Fruit fly (Drosophila melanogaster) whole organism, adult: ENCODE results near the gene Sfp84E.

Experiments used
- CG11617 ChIP-seq: fragments of 200-800 bp; sonication (Bioruptor generic); optimal IDR thresholded peaks from 2 replicates; lab custom pipeline; 2017; ENCODE audit warnings: mild to moderate bottlenecking, missing biosample characterization, missing genetic modification reagents, missing genetic modification characterization
- CG12768 ChIP-seq: fragments of 200-800 bp; sonication (Bioruptor generic); optimal IDR thresholded peaks from 2 replicates; lab custom pipeline; 2017; ENCODE audit warnings: missing biosample characterization, missing genetic modification characterization, mild to moderate bottlenecking, moderate library complexity, missing genetic modification reagents
- CG14711 ChIP-seq: fragments of 200-800 bp; sonication (Bioruptor generic); optimal IDR thresholded peaks from 2 replicates; lab custom pipeline; 2018; ENCODE audit warnings: missing biosample characterization, mild to moderate bottlenecking, missing genetic modification characterization, moderate library complexity
- CG1620 ChIP-seq: fragments of 200-800 bp; sonication (Bioruptor generic); optimal IDR thresholded peaks from 2 replicates; lab custom pipeline; 2016; ENCODE audit warnings: missing biosample characterization, missing genetic modification characterization
- CG33017 ChIP-seq: fragments of 200-800 bp; sonication (Bioruptor generic); optimal IDR thresholded peaks from 2 replicates; lab custom pipeline; 2018; ENCODE audit warnings: missing biosample characterization, mild to moderate bottlenecking, missing genetic modification characterization, moderate library complexity
- CG5204 ChIP-seq: fragments of 200-800 bp; sonication (Bioruptor generic); optimal IDR thresholded peaks from 2 replicates; lab custom pipeline; 2016; ENCODE audit warnings: missing biosample characterization, missing genetic modification characterization
- CG7045 ChIP-seq: fragments of 200-800 bp; sonication (Bioruptor generic); optimal IDR thresholded peaks from 2 replicates; lab custom pipeline; 2017; ENCODE audit warnings: missing biosample characterization, mild to moderate bottlenecking, missing genetic modification characterization
- CG7101 ChIP-seq: fragments of 200-800 bp; sonication (Bioruptor generic); optimal IDR thresholded peaks from 2 replicates; lab custom pipeline; 2018; ENCODE audit warnings: missing biosample characterization, mild to moderate bottlenecking, missing genetic modification characterization, moderate library complexity
- Clk ChIP-seq: fragments of 200-800 bp; sonication (Bioruptor generic); optimal IDR thresholded peaks from 2 replicates; lab custom pipeline; 2017; ENCODE audit warnings: missing biosample characterization, missing genetic modification characterization
- Crg-1 ChIP-seq: fragments of 200-800 bp; sonication (Bioruptor generic); optimal IDR thresholded peaks from 2 replicates; lab custom pipeline; 2016; ENCODE audit warnings: missing biosample characterization, missing genetic modification characterization
- Hr96 ChIP-seq: fragments of 200-800 bp; sonication (Bioruptor generic); optimal IDR thresholded peaks from 2 replicates; lab custom pipeline; 2016; ENCODE audit warnings: missing biosample characterization, missing genetic modification characterization
- Mnt ChIP-seq: fragments of 200-800 bp; sonication (Bioruptor generic); optimal IDR thresholded peaks from 2 replicates; lab custom pipeline; 2016; ENCODE audit warnings: missing biosample characterization, mild to moderate bottlenecking, missing genetic modification characterization
- bab1 ChIP-seq: fragments of 200-800 bp; sonication (Bioruptor generic); optimal IDR thresholded peaks from 3 replicates; lab custom pipeline; 2019; ENCODE audit warnings: missing biosample characterization, mild to moderate bottlenecking, missing genetic modification characterization, moderate library complexity
- cic ChIP-seq: fragments of 200-800 bp; sonication (Bioruptor generic); optimal IDR thresholded peaks from 2 replicates; lab custom pipeline; 2017; ENCODE audit warnings: missing biosample characterization, mild to moderate bottlenecking, missing genetic modification characterization, moderate library complexity
- cnc ChIP-seq, 2 experiments: fragments of >200 bp; optimal IDR thresholded peaks; 2 replicates each; lab custom pipeline; 2017
- kay ChIP-seq: fragments of 200-800 bp; sonication (Bioruptor generic); peaks from one replicate; lab custom pipeline; 2016; ENCODE audit warnings: missing biosample characterization, missing genetic modification characterization, borderline replicate concordance
- ovo ChIP-seq: fragments of 200-800 bp; sonication (Bioruptor generic); optimal IDR thresholded peaks from 2 replicates; lab custom pipeline; 2016; ENCODE audit warnings: missing biosample characterization, missing genetic modification characterization
- pad ChIP-seq: fragments of 200-800 bp; sonication (Bioruptor generic); optimal IDR thresholded peaks from 3 replicates; lab custom pipeline; 2017; ENCODE audit warnings: missing biosample characterization, missing genetic modification characterization, mild to moderate bottlenecking, moderate library complexity, missing genetic modification reagents
- tj ChIP-seq: fragments of 200-800 bp; sonication (Bioruptor generic); optimal IDR thresholded peaks from 3 replicates; lab custom pipeline; 2017; ENCODE audit warnings: missing biosample characterization, mild to moderate bottlenecking, missing genetic modification characterization, moderate library complexity
- toe ChIP-seq: fragments of 200-800 bp; sonication (Bioruptor generic); optimal IDR thresholded peaks from 2 replicates; lab custom pipeline; 2016; ENCODE audit warnings: missing biosample characterization, missing genetic modification characterization

The Sfp84E gene

DNA sequence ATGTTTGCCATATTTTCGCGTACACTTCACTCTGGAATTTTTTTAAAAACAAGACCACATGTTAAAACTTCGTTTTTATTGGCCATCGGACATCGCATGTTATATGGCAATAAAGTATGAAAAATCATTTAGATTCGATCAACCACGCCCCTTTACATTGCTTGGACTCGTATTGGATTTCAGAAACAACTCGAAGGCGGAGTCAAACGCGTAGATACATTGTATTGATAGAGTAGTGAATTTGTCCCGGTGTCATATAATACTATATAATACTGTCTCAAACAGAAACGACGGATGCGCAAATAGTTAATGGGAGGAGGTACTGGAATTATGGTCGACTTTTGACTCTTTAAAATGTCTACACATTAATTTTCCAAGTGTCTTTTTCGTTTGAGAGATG is 18.8 kb downstream of the Sfp84E start:
- TF ChIP-seq bab1 (GFP tag; lab: Kevin White, UChicago) (no peak), ovo (GFP tag; lab: Kevin White, UChicago) (no peak), kay (GFP tag; lab: Kevin White, UChicago) (no peak), tj (GFP tag; lab: Kevin White, UChicago) (no peak), CG14711 (tag; lab: Kevin White, UChicago) (no peak), Mnt (GFP tag; lab: Kevin White, UChicago) (no peak), Crg-1 (no peak), Clk (no peak), Hr96 (GFP tag; lab: Kevin White, UChicago) (no peak), pad (GFP tag; lab: Kevin White, UChicago) (no peak), CG5204 (GFP tag; lab: Kevin White, UChicago) (no peak), cnc (optimal IDR thresholded peaks at IDR 0.05; lab: Kevin White, UChicago) (no peak), CG11617 (GFP tag; lab: Kevin White, UChicago) (no peak), CG12768 (GFP tag; lab: Kevin White, UChicago) (no peak), toe (GFP tag; lab: Kevin White, UChicago) (no peak), cic (GFP tag; lab: Kevin White, UChicago) (no peak)

DNA sequence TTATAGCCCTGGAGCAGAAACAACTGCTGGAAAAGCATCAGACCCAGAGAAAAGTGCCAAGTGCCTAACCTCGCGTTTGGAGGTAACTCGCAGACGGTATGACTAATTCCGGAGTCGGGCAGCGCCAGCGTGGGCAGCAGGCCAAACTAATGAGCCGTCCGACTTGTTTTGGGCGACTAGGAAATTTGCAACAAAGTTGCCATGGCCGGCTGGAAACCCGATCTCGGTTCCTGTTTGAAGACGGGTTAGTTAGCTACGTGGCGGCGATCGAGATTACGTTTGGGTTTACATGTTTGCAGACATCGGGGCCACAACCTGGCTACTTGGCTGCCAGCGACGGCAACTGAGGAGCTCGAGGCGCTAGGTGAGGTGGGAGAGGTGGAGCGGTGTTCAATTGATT is 23.1 kb downstream of the Sfp84E start:
- TF ChIP-seq CG7045 (GFP tag; lab: Kevin White, UChicago) (no peak), CG7101 (tag; lab: Kevin White, UChicago) (no peak), CG1620 (GFP tag; lab: Kevin White, UChicago) (no peak), cic (GFP tag; lab: Kevin White, UChicago) (no peak), cnc (optimal IDR thresholded peaks at IDR 0.05; lab: Kevin White, UChicago) (no peak), CG14711 (tag; lab: Kevin White, UChicago) (no peak), Crg-1 (no peak), bab1 (GFP tag; lab: Kevin White, UChicago) (no peak), CG33017 (tag; lab: Kevin White, UChicago) (no peak), pad (GFP tag; lab: Kevin White, UChicago) (no peak), Clk (no peak), CG11617 (GFP tag; lab: Kevin White, UChicago) (no peak), Hr96 (GFP tag; lab: Kevin White, UChicago) (no peak), CG5204 (GFP tag; lab: Kevin White, UChicago) (no peak), ovo (GFP tag; lab: Kevin White, UChicago) (no peak), tj (GFP tag; lab: Kevin White, UChicago) (no peak), kay (GFP tag; lab: Kevin White, UChicago) (no peak), CG12768 (GFP tag; lab: Kevin White, UChicago) (no peak), Mnt (GFP tag; lab: Kevin White, UChicago) (no peak)

DNA sequence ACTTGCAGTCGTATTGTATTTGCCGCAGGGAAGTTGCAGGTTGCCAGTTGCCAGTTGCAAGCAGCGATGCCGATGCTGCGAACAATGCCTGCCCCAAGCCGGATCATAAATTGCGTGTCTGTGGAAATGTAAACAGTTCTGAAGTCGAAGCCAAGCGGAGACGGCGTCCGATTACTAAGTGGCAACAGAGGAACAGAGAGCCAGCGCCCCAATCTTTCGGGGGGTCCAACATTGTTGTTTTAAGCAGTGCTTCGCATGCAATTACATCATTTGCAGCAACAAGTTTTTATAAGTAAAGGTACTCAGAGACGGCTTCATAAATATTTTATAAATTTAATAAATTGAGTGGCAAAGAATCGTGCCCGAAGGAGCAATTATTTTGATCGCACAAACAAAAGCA is 25.6 kb downstream of the Sfp84E start:
- TF ChIP-seq CG12768 (GFP tag; lab: Kevin White, UChicago): no peak
- no peak for TF ChIP-seq CG33017 (tag; lab: Kevin White, UChicago)
- TF ChIP-seq pad (GFP tag; lab: Kevin White, UChicago): no peak
- TF ChIP-seq Crg-1: no peak
- no peak for TF ChIP-seq tj (GFP tag; lab: Kevin White, UChicago)
- TF ChIP-seq CG11617 (GFP tag; lab: Kevin White, UChicago): no peak
- TF ChIP-seq CG7101 (tag; lab: Kevin White, UChicago): no peak
- TF ChIP-seq cic (GFP tag; lab: Kevin White, UChicago): no peak
- TF ChIP-seq cnc (optimal IDR thresholded peaks at IDR 0.05; lab: Kevin White, UChicago): no peak
- no peak for TF ChIP-seq CG14711 (tag; lab: Kevin White, UChicago)
- TF ChIP-seq Hr96 (GFP tag; lab: Kevin White, UChicago): no peak
- TF ChIP-seq Mnt (GFP tag; lab: Kevin White, UChicago): no peak
- TF ChIP-seq ovo (GFP tag; lab: Kevin White, UChicago): no peak
- no peak for TF ChIP-seq Clk
- TF ChIP-seq bab1 (GFP tag; lab: Kevin White, UChicago): no peak
- no peak for TF ChIP-seq kay (GFP tag; lab: Kevin White, UChicago)
- no peak for TF ChIP-seq CG5204 (GFP tag; lab: Kevin White, UChicago)

DNA sequence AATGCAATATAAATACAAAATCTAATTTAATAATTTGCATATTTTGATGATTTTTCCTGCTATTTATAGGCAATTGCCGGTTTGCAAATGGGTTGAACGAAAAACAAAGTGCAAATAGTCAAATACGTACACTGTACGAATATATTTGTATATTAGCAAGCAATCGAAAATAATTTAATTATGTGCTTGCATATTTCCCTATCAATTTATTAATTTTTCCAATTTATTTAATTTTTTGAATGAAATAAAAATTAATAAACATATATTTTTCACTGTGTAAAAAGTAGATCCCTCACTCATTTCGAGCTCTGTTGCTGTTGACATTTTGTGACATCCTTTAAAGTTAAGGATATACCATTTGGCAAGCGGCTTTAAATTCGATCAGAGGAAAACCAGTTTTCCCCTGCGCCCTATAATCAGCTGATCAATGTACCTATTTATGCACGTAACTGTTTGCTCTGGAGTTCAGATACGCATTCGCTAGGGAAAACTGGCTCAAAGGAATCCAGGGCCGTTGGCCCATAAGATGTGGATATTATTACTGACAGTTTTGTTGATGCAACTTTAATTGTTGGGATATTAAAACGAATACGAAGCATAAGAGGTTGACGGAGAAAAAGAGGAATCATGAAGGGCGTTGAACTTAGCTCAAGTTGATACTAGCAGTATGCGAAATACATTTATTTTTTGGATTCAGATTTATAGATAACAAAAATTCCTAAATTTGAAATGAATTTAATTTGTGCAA is 26.9 kb downstream of the Sfp84E start:
- TF ChIP-seq CG14711 (tag; lab: Kevin White, UChicago): no peak
- TF ChIP-seq CG7045 (GFP tag; lab: Kevin White, UChicago): no peak
- TF ChIP-seq CG5204 (GFP tag; lab: Kevin White, UChicago): no peak
- TF ChIP-seq bab1 (GFP tag; lab: Kevin White, UChicago): no peak
- no peak for TF ChIP-seq Hr96 (GFP tag; lab: Kevin White, UChicago)
- no peak for TF ChIP-seq Crg-1
- TF ChIP-seq pad (GFP tag; lab: Kevin White, UChicago): no peak

DNA sequence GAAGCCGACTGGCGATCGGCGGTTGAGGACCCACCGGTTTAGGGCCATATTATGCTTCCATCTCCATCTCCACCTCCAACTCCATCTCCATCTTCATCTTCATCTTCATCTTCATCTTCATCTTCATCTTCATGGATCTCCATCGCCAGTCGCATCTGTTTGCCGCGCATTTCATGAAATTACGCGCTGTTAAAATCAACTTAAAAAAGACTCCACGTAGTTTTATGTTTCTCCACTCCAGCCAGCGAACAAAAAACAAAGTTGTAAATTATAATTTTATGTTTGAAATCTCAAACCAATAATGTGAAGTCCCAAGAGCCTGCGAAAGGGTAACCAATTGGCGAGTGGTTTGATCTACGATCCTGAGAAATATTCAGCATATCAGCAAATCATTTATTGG is 30.0 kb downstream of the Sfp84E start:
- TF ChIP-seq CG12768 (GFP tag; lab: Kevin White, UChicago) (no peak), pad (GFP tag; lab: Kevin White, UChicago) (no peak), CG5204 (GFP tag; lab: Kevin White, UChicago) (no peak), CG33017 (tag; lab: Kevin White, UChicago) (no peak), CG11617 (GFP tag; lab: Kevin White, UChicago) (no peak), CG7045 (GFP tag; lab: Kevin White, UChicago) (no peak), kay (GFP tag; lab: Kevin White, UChicago) (no peak), bab1 (GFP tag; lab: Kevin White, UChicago) (no peak), toe (GFP tag; lab: Kevin White, UChicago) (no peak), Crg-1 (no peak), Clk (no peak), cnc (optimal IDR thresholded peaks at IDR 0.05; lab: Kevin White, UChicago) (no peak)
